Fruit fly (Drosophila melanogaster): ENCODE data around the gene bun.

dm6 chr2L:12543851-12544250 lies 2.6 kb downstream of the bun start:
- TF ChIP-seq CG32121 (GFP tag; IDR thresholded peaks at IDR 0.05) (no peak), Pif1A (GFP tag; optimal IDR thresholded peaks at IDR 0.05) (peak; percentile 2), Snoo (tag; optimal IDR thresholded peaks at IDR 0.05) (no peak), gl (tag; optimal IDR thresholded peaks at IDR 0.05) (peak; percentile 67), CG8159 (tag; optimal IDR thresholded peaks at IDR 0.05) (peak; percentile 12), CG13204 (GFP tag; optimal IDR thresholded peaks at IDR 0.05) (peak; percentile 19), CG15710 (tag; optimal IDR thresholded peaks at IDR 0.05) (peak; percentile 41), CG10348 (GFP tag; IDR thresholded peaks at IDR 0.05) (no peak), CG9948 (tag; optimal IDR thresholded peaks at IDR 0.05) (no peak), CG14655 (GFP tag; optimal IDR thresholded peaks at IDR 0.05) (peak; percentile 1), rn (GFP tag; IDR thresholded peaks at IDR 0.05) (no peak), fd96Ca (GFP tag; IDR thresholded peaks at IDR 0.05) (no peak), Ets98B (GFP tag; IDR thresholded peaks at IDR 0.05) (no peak)
